Worm (Caenorhabditis elegans) whole organism, midembryonic: ENCODE results near the gene Y32B12B.2.

ENCODE experiments used
- cog-1 ChIP-seq: sonication (generic microtip); optimal IDR thresholded peaks from 2 replicates; lab custom pipeline; 2016; ENCODE audit warnings: missing genetic modification characterization, missing compliant biosample characterization
- med-1 ChIP-seq: sonication (generic microtip); optimal IDR thresholded peaks from 2 replicates; lab custom pipeline; 2017; ENCODE audit warnings: missing genetic modification characterization, mild to moderate bottlenecking, missing compliant biosample characterization, antibody characterized with exemption, missing genetic modification reagents; ENCODE audit not compliant: insufficient read depth
- ref-1 ChIP-seq: fragments of 200-800 bp; sonication (Bioruptor generic); conservative IDR thresholded peaks from 2 replicates; pipeline ENCODE4 v1.3.6; 2022; ENCODE audit warnings: missing genetic modification reagents, missing genetic modification characterization, missing compliant biosample characterization
- ztf-23 ChIP-seq: fragments of 200-800 bp; sonication (Bioruptor generic); IDR thresholded peaks from 2 replicates; pipeline ENCODE4 v1.3.6; 2022; ENCODE audit warnings: missing genetic modification reagents, missing genetic modification characterization, missing compliant biosample characterization

DNA sequence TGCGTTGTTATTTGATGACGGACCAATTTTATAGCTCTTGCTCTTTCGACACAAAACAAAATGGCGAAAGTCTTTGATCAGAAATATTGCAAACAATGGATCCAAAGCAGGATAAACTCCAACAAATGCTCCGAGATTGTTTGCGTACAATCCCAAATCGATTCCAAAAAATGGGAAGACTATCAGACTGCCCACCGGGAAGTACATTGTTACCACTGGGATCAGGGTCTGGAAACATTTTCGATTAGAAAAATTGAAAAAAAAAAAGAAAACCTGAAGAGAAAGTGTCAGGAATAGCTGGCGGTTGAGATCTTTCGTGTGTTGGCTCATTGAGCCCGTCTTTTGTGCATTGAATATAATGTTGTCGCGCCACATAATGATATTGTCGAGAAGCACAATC is 42.9 kb downstream of the Y32B12B.2 start:
- TF ChIP-seq ref-1 (GFP tag; lab: Robert Waterston, UW) = no peak
- no peak for TF ChIP-seq med-1
- TF ChIP-seq ztf-23 (GFP tag; lab: Robert Waterston, UW) = no peak
- no peak for TF ChIP-seq cog-1 (tag; lab: Kevin White, UChicago)
